Fruit fly (Drosophila melanogaster): ENCODE data around the gene alpha-Man-Ib.

The alpha-Man-Ib gene

DNA sequence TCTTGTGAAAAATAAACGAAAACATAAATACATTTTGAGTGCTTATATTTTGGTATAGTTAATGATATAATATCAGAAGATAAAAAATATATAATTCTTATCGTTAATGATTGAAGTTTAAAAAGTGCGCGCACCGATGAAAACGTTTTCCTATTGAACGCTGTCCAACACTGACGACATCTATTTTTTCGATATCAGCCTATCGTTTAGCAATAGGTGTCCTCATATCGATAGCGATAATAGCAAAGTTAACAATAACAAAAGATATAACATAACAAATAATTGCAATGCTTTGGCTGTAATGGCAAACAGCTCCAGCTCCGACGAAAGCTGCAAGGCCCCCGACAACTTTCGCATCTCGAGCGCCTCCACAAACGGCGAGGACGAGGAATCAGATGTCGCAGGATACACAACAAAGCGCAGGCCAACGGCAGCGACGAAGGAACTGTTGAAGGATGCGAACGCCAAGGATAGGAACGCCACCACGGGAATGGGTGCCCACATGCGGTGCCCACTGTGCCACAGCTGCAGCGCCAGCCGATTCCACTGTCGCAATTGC is 3.6 kb upstream of the alpha-Man-Ib start, which contains the start of gene Atg14 (continued):
- TF ChIP-seq Spps (tag; optimal IDR thresholded peaks at IDR 0.05) (no peak), mld (GFP tag; IDR thresholded peaks at IDR 0.05; ENCODE audit: partially characterized antibody) (peak; percentile 97), bbx (GFP tag; IDR thresholded peaks at IDR 0.05; ENCODE audit: partially characterized antibody) (peak; percentile 98), oc (tag; optimal IDR thresholded peaks at IDR 0.05) (no peak), dimm (GFP tag; IDR thresholded peaks at IDR 0.05) (no peak), gfzf (GFP tag; optimal IDR thresholded peaks at IDR 0.05) (no peak), ERR (GFP tag; optimal IDR thresholded peaks at IDR 0.05) (no peak), gem (tag; optimal IDR thresholded peaks at IDR 0.05) (no peak), h (optimal IDR thresholded peaks at IDR 0.05) (no peak), H2.0 (GFP tag; IDR thresholded peaks at IDR 0.05) (no peak), CG8388 (GFP tag; optimal IDR thresholded peaks at IDR 0.05) (no peak), CG11247 (GFP tag; IDR thresholded peaks at IDR 0.05) (no peak), sens (GFP tag) (peak; percentile 41), Dfd (GFP tag; optimal IDR thresholded peaks at IDR 0.05) (no peak), vfl (GFP tag; optimal IDR thresholded peaks at IDR 0.05) (peak; percentile 10), MBD-R2 (GFP tag; IDR thresholded peaks at IDR 0.05) (peak; percentile 58), HLHmδ (GFP tag; optimal IDR thresholded peaks at IDR 0.05) (no peak), CG3065 (GFP tag; optimal IDR thresholded peaks at IDR 0.05) (no peak), btn (GFP tag; optimal IDR thresholded peaks at IDR 0.05) (no peak), cwo (GFP tag; optimal IDR thresholded peaks at IDR 0.05) (no peak), scrt (GFP tag; optimal IDR thresholded peaks at IDR 0.05) (peak; percentile 1), Sry-δ (GFP tag; optimal IDR thresholded peaks at IDR 0.05) (peak; percentile 59), CG31441 (GFP tag; IDR thresholded peaks at IDR 0.05) (no peak), lbe (GFP tag; optimal IDR thresholded peaks at IDR 0.05) (peak; percentile 50), chif (GFP tag; optimal IDR thresholded peaks at IDR 0.05) (no peak), cad (GFP tag; optimal IDR thresholded peaks at IDR 0.05) (no peak), CG8924 (tag; optimal IDR thresholded peaks at IDR 0.05) (peak; percentile 25), fd102C (GFP tag; optimal IDR thresholded peaks at IDR 0.05) (no peak), fd64A (GFP tag; optimal IDR thresholded peaks at IDR 0.05) (no peak), Ets65A (GFP tag) (peak; percentile 35), CTCF (GFP tag; optimal IDR thresholded peaks at IDR 0.05) (no peak), p53 (GFP tag; optimal IDR thresholded peaks at IDR 0.05) (no peak), CG15073 (GFP tag; optimal IDR thresholded peaks at IDR 0.05) (no peak), Dp (GFP tag; optimal IDR thresholded peaks at IDR 0.05) (peak; percentile 97), grau (tag; optimal IDR thresholded peaks at IDR 0.05) (peak; percentile 35), CG14860 (GFP tag; IDR thresholded peaks at IDR 0.05; ENCODE audit: partially characterized antibody) (peak; percentile 92), CG6765 (GFP tag; optimal IDR thresholded peaks at IDR 0.05) (no peak), Atf3 (GFP tag; optimal IDR thresholded peaks at IDR 0.05) (no peak), kni (GFP tag; optimal IDR thresholded peaks at IDR 0.05) (no peak), E2f1 (GFP tag; IDR thresholded peaks at IDR 0.05) (no peak), jigr1 (GFP tag; IDR thresholded peaks at IDR 0.05) (no peak), eyg (GFP tag; optimal IDR thresholded peaks at IDR 0.05) (no peak), Fer1 (GFP tag; optimal IDR thresholded peaks at IDR 0.05) (peak; percentile 37), mirr (GFP tag; optimal IDR thresholded peaks at IDR 0.05) (peak; percentile 12), CG2678 (tag; optimal IDR thresholded peaks at IDR 0.05) (peak; percentile 19), CG18619 (GFP tag; optimal IDR thresholded peaks at IDR 0.05) (no peak), Hmr (GFP tag; optimal IDR thresholded peaks at IDR 0.05) (peak; percentile 30), CG10147 (GFP tag; optimal IDR thresholded peaks at IDR 0.05) (no peak), zen (tag; optimal IDR thresholded peaks at IDR 0.05) (no peak), CG17568 (GFP tag; optimal IDR thresholded peaks at IDR 0.05) (no peak), Myb (GFP tag; optimal IDR thresholded peaks at IDR 0.05) (peak; percentile 1), CG34422 (GFP tag; IDR thresholded peaks at IDR 0.05) (no peak; the same call in 2 of the 3 replicates)
